Fruit fly (Drosophila melanogaster) whole organism, embryonic: ENCODE measurements around the gene Glg1.
A peak's percentile ranks its signal among the peaks of the same experiment; 100 is the strongest.

Experiments
- CG11560 ChIP-seq: fragments of 200-800 bp; sonication (Bioruptor generic); IDR thresholded peaks from 3 replicates; pipeline ENCODE4 v1.3.6; 2022; ENCODE audit warnings: missing biosample characterization, missing genetic modification characterization
- CG12236 ChIP-seq: fragments of 200-800 bp; sonication (Bioruptor generic); optimal IDR thresholded peaks from 2 replicates; lab custom pipeline; 2016; ENCODE audit warnings: missing biosample characterization, missing genetic modification characterization
- CG31441 ChIP-seq: fragments of 200-800 bp; sonication (Bioruptor generic); IDR thresholded peaks from 2 replicates; pipeline ENCODE4 v1.3.6; 2022; ENCODE audit warnings: missing biosample characterization, missing genetic modification characterization
- CG34422 ChIP-seq: fragments of 200-800 bp; sonication (Bioruptor generic); IDR thresholded peaks from 3 replicates; pipeline ENCODE4 v1.3.6; 2022; ENCODE audit warnings: missing biosample characterization, missing genetic modification characterization
- Myb ChIP-seq: fragments of 200-800 bp; sonication (Bioruptor generic); optimal IDR thresholded peaks from 2 replicates; lab custom pipeline; 2016; ENCODE audit warnings: missing biosample characterization, missing genetic modification characterization
- Xrp1 ChIP-seq: fragments of 200-800 bp; sonication (Bioruptor generic); IDR thresholded peaks from 2 replicates; pipeline ENCODE4 v1.3.6; 2022; ENCODE audit warnings: missing biosample characterization, missing genetic modification characterization
- lola ChIP-seq, 3 experiments: fragments of >200 bp in 2 of 3; fragments of 200-800 bp in 1 of 3; sonication (Bioruptor generic) in 1 of 3; optimal IDR thresholded peaks; 2 replicates each; lab custom pipeline; 2017 to 2019; ENCODE audit warnings: missing biosample characterization in 3 of 3, missing genetic modification characterization in 3 of 3, mild to moderate bottlenecking in 1 of 3, moderate library complexity in 1 of 3
- oc ChIP-seq: fragments of 200-800 bp; sonication (Bioruptor generic); optimal IDR thresholded peaks from 2 replicates; lab custom pipeline; 2018; ENCODE audit warnings: missing biosample characterization, mild to moderate bottlenecking, missing genetic modification characterization, moderate library complexity
- pzg ChIP-seq: fragments of 200-800 bp; sonication (Bioruptor generic); optimal IDR thresholded peaks from 3 replicates; lab custom pipeline; 2018; ENCODE audit warnings: missing biosample characterization, mild to moderate bottlenecking, missing genetic modification characterization, moderate library complexity

- TF ChIP-seq CG11560: no peak
- TF ChIP-seq CG34422 (GFP tag; lab: Robert Waterston, UW): no peak
- TF ChIP-seq pzg (GFP tag; lab: Kevin White, UChicago): peak; percentile 72
- no peak for TF ChIP-seq Xrp1 (GFP tag; lab: Robert Waterston, UW)
- TF ChIP-seq CG12236: no peak
- no peak for TF ChIP-seq lola (GFP tag; optimal IDR thresholded peaks at IDR 0.05; lab: Kevin White, UChicago)
- TF ChIP-seq Myb (GFP tag; lab: Kevin White, UChicago): peak; percentile 93
- TF ChIP-seq oc (tag; lab: Kevin White, UChicago): no peak
- no peak for TF ChIP-seq CG31441
Observed at dm6 chr3L:21533270-21533948, 26.1 kb upstream of the Glg1 start, which contains the start of gene Mkrn1.
